Worm (Caenorhabditis elegans): Measurements from ENCODE around the gene ugt-13.

DNA sequence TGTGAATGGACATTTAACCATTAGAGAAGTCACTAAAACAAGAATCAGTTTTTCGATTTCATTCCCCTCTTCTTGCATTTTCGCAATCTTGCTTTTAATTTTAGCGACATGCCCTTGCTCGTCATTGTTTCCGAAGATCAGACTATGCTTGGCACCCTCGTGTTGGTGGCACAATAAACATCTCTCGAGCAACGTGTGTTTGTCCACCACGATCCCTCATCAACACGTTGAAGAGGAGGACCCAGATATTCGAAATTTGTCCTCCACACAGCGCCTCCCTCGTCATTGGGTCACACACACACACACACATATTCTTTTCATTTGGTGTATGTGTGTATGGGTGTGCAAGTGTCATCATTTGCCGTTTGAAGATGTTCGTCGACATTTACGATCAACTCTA, 43.3 kb upstream of the ugt-13 start, which contains the start of gene srd-32:
- TF ChIP-seq madf-10 (tag; optimal IDR thresholded peaks at IDR 0.05) (no peak), attf-5 (GFP tag; optimal IDR thresholded peaks at IDR 0.05) (no peak), ceh-79 (tag; optimal IDR thresholded peaks at IDR 0.05) (no peak), snpc-4 (GFP tag; optimal IDR thresholded peaks at IDR 0.05) (no peak), snpc-4 (tag; optimal IDR thresholded peaks at IDR 0.05) (no peak), xnd-1 (tag; optimal IDR thresholded peaks at IDR 0.05) (no peak), F10E7.11 (tag; optimal IDR thresholded peaks at IDR 0.05) (no peak), nfya-1 (tag; optimal IDR thresholded peaks at IDR 0.05; ENCODE audit: borderline replicate concordance, insufficient read depth) (no peak), lin-35 (GFP tag; optimal IDR thresholded peaks at IDR 0.05) (no peak), attf-6 (GFP tag; IDR thresholded peaks at IDR 0.05) (no peak), ekl-4 (GFP tag; IDR thresholded peaks at IDR 0.05) (no peak), C17E4.6 (GFP tag; IDR thresholded peaks at IDR 0.05) (no peak)
